Worm (Caenorhabditis elegans) whole organism, L1 larva: ENCODE results near the gene stc-1.

Experiments
- Y116A8C.19 ChIP-seq: sonication (generic microtip); optimal IDR thresholded peaks from 2 replicates; lab custom pipeline; 2016; ENCODE audit warnings: missing compliant biosample characterization, missing genetic modification characterization, borderline replicate concordance
- aha-1 ChIP-seq: fragments of 150-350 bp; optimal IDR thresholded peaks from 2 replicates; lab custom pipeline; 2014; ENCODE audit warnings: missing biosample characterization, missing genetic modification characterization
- alr-1 ChIP-seq: fragments of 200-800 bp; sonication (Bioruptor generic); optimal IDR thresholded peaks from 2 replicates; lab custom pipeline; 2018; ENCODE audit warnings: borderline replicate concordance, mild to moderate bottlenecking, missing genetic modification characterization, missing compliant biosample characterization
- aly-2 ChIP-seq: fragments of 150-350 bp; optimal IDR thresholded peaks from 2 replicates; lab custom pipeline; 2014; ENCODE audit warnings: missing biosample characterization, missing genetic modification characterization
- ama-1 ChIP-seq: fragments of 150-350 bp; optimal IDR thresholded peaks from 2 replicates; lab custom pipeline; 2014
- blmp-1 ChIP-seq: fragments of 150-350 bp; optimal IDR thresholded peaks from 2 replicates; lab custom pipeline; 2014; ENCODE audit warnings: missing biosample characterization, missing genetic modification characterization
- ceh-63 ChIP-seq: fragments of 200-800 bp; sonication (Bioruptor generic); optimal IDR thresholded peaks from 2 replicates; lab custom pipeline; 2018; ENCODE audit warnings: mild to moderate bottlenecking, missing genetic modification characterization, missing compliant biosample characterization
- ceh-8 ChIP-seq: fragments of 200-800 bp; sonication (Bioruptor generic); optimal IDR thresholded peaks from 2 replicates; lab custom pipeline; 2018; ENCODE audit warnings: mild to moderate bottlenecking, missing genetic modification characterization, moderate library complexity, missing compliant biosample characterization
- ceh-82 ChIP-seq, 3 experiments: fragments of 150-350 bp in 1 of 3; sonication (generic microtip) in 2 of 3; optimal IDR thresholded peaks; 2 replicates each; lab custom pipeline; 2014 to 2017; ENCODE audit warnings: missing biosample characterization in 3 of 3, missing genetic modification characterization in 3 of 3
- ceh-88 ChIP-seq: fragments of 200-800 bp; sonication (Bioruptor generic); IDR thresholded peaks from 2 replicates; pipeline ENCODE4 v1.3.6; 2022; ENCODE audit warnings: missing genetic modification characterization, missing compliant biosample characterization
- ceh-90 ChIP-seq: sonication (generic microtip); optimal IDR thresholded peaks from 2 replicates; lab custom pipeline; 2016; ENCODE audit warnings: missing genetic modification characterization, missing compliant biosample characterization
- dpl-1 ChIP-seq, 3 experiments: fragments of 150-350 bp in 2 of 3; sonication (generic microtip) in 1 of 3; optimal IDR thresholded peaks; 2 replicates each; lab custom pipeline; 2014 to 2017; ENCODE audit warnings: missing biosample characterization in 3 of 3, missing genetic modification characterization in 3 of 3, missing genetic modification reagents in 3 of 3
- efl-1 ChIP-seq, 4 experiments: fragments of 150-350 bp; optimal IDR thresholded peaks in 3 of 4; peaks in 1 of 4; 1 replicate in 1 of 4; 2 replicates in 3 of 4; lab custom pipeline; 2014; ENCODE audit warnings: missing biosample characterization in 2 of 4, missing genetic modification characterization in 2 of 4, missing genetic modification reagents in 2 of 4
- egl-13 ChIP-seq: sonication (generic microtip); optimal IDR thresholded peaks from 2 replicates; lab custom pipeline; 2016; ENCODE audit warnings: missing genotype, missing genetic modification reagents, missing genetic modification characterization, missing compliant biosample characterization
- egl-27 ChIP-seq, 2 experiments: fragments of 150-350 bp in 1 of 2; sonication (generic microtip); optimal IDR thresholded peaks; 3 replicates each; lab custom pipeline; 2017 to 2018; ENCODE audit warnings: missing biosample characterization in 2 of 2, missing genetic modification characterization in 2 of 2, missing genetic modification reagents in 2 of 2
- fkh-10 ChIP-seq: sonication (generic microtip); optimal IDR thresholded peaks from 2 replicates; lab custom pipeline; 2017; ENCODE audit warnings: missing biosample characterization, missing genetic modification reagents, missing genetic modification characterization
- fkh-8 ChIP-seq: sonication (generic microtip); optimal IDR thresholded peaks from 2 replicates; lab custom pipeline; 2016; ENCODE audit warnings: mild to moderate bottlenecking, missing genetic modification characterization, missing compliant biosample characterization
- fos-1 ChIP-seq: fragments of 150-350 bp; optimal IDR thresholded peaks from 2 replicates; lab custom pipeline; 2014; ENCODE audit warnings: missing biosample characterization, missing genetic modification characterization
- hlh-4 ChIP-seq: sonication (generic microtip); optimal IDR thresholded peaks from 2 replicates; lab custom pipeline; 2016; ENCODE audit warnings: mild to moderate bottlenecking, missing genetic modification characterization, missing compliant biosample characterization
- isw-1 ChIP-seq: fragments of 200-800 bp; sonication (Bioruptor generic); IDR thresholded peaks from 2 replicates; pipeline ENCODE4 v1.3.6; 2022; ENCODE audit warnings: missing genetic modification characterization, missing compliant biosample characterization
- lin-13 ChIP-seq: fragments of 150-350 bp; optimal IDR thresholded peaks from 2 replicates; lab custom pipeline; 2014; ENCODE audit warnings: missing biosample characterization, missing genetic modification reagents, missing genetic modification characterization
- lin-14 ChIP-seq: fragments of 200-800 bp; sonication (Bioruptor generic); optimal IDR thresholded peaks from 2 replicates; lab custom pipeline; 2018; ENCODE audit warnings: mild to moderate bottlenecking, missing genetic modification characterization, moderate library complexity, missing compliant biosample characterization
- lin-15B ChIP-seq: fragments of 150-350 bp; sonication (generic microtip); optimal IDR thresholded peaks from 3 replicates; lab custom pipeline; 2014; ENCODE audit warnings: missing biosample characterization, missing genetic modification characterization
- lsy-2 ChIP-seq, 2 experiments: fragments of 150-350 bp; optimal IDR thresholded peaks; 2 replicates each; lab custom pipeline; 2014; ENCODE audit warnings: missing biosample characterization in 2 of 2, missing genetic modification characterization in 2 of 2
- mab-9 ChIP-seq: fragments of 200-800 bp; sonication (Bioruptor generic); IDR thresholded peaks from 2 replicates; pipeline ENCODE4 v1.3.6; 2022; ENCODE audit warnings: missing genetic modification reagents, missing genetic modification characterization, missing compliant biosample characterization
- mef-2 ChIP-seq: fragments of 150-350 bp; optimal IDR thresholded peaks from 2 replicates; lab custom pipeline; 2014; ENCODE audit warnings: missing biosample characterization, missing genetic modification characterization
- nhr-11 ChIP-seq: fragments of 150-350 bp; optimal IDR thresholded peaks from 2 replicates; lab custom pipeline; 2014; ENCODE audit warnings: missing biosample characterization, missing genetic modification characterization
- nhr-28 ChIP-seq: fragments of 150-350 bp; optimal IDR thresholded peaks from 2 replicates; lab custom pipeline; 2014; ENCODE audit warnings: missing biosample characterization, missing genetic modification characterization
- nhr-85 ChIP-seq: sonication (generic microtip); peaks from one replicate; lab custom pipeline; 2016; ENCODE audit warnings: missing genetic modification characterization, inconsistent platforms, missing compliant biosample characterization
- nhr-90 ChIP-seq: sonication (generic microtip); optimal IDR thresholded peaks from 2 replicates; lab custom pipeline; 2016; ENCODE audit warnings: mild to moderate bottlenecking, missing genetic modification characterization, missing compliant biosample characterization; ENCODE audit not compliant: poor library complexity
- pax-3 ChIP-seq: fragments of 200-800 bp; sonication (Bioruptor generic); optimal IDR thresholded peaks from 2 replicates; lab custom pipeline; 2018; ENCODE audit warnings: mild to moderate bottlenecking, missing genetic modification characterization, moderate library complexity, missing compliant biosample characterization
- pqm-1 ChIP-seq: sonication (generic microtip); optimal IDR thresholded peaks from 3 replicates; lab custom pipeline; 2017; ENCODE audit warnings: missing biosample characterization, missing genetic modification characterization
- rnt-1 ChIP-seq: sonication (generic microtip); optimal IDR thresholded peaks from 2 replicates; lab custom pipeline; 2016; ENCODE audit warnings: mild to moderate bottlenecking, missing genetic modification characterization, moderate library complexity, missing compliant biosample characterization
- skn-1 ChIP-seq: fragments of 150-350 bp; optimal IDR thresholded peaks from 2 replicates; lab custom pipeline; 2014; ENCODE audit warnings: missing biosample characterization, missing genetic modification characterization
- snpc-4 ChIP-seq: fragments of 150-350 bp; optimal IDR thresholded peaks from 2 replicates; lab custom pipeline; 2014; ENCODE audit warnings: missing biosample characterization, missing genetic modification characterization
- snu-23 ChIP-seq: sonication (generic microtip); optimal IDR thresholded peaks from 2 replicates; lab custom pipeline; 2016; ENCODE audit warnings: missing genetic modification characterization, missing compliant biosample characterization
- sox-4 ChIP-seq: sonication (generic microtip); optimal IDR thresholded peaks from 2 replicates; lab custom pipeline; 2016; ENCODE audit warnings: missing genetic modification characterization, missing compliant biosample characterization
- sup-37 ChIP-seq: fragments of 200-800 bp; sonication (Bioruptor generic); optimal IDR thresholded peaks from 2 replicates; lab custom pipeline; 2018; ENCODE audit warnings: mild to moderate bottlenecking, missing genetic modification characterization, missing compliant biosample characterization
- swsn-7 ChIP-seq: sonication (generic microtip); optimal IDR thresholded peaks from 2 replicates; lab custom pipeline; 2016; ENCODE audit warnings: missing genetic modification characterization, missing compliant biosample characterization
- tbx-2 ChIP-seq: sonication (generic microtip); optimal IDR thresholded peaks from 2 replicates; lab custom pipeline; 2016; ENCODE audit warnings: missing genetic modification characterization, missing compliant biosample characterization
- unc-130 ChIP-seq: fragments of 150-350 bp; optimal IDR thresholded peaks from 2 replicates; lab custom pipeline; 2017; ENCODE audit warnings: missing biosample characterization, missing genetic modification characterization, inconsistent platforms
- vab-15 ChIP-seq: sonication (generic microtip); optimal IDR thresholded peaks from 2 replicates; lab custom pipeline; 2017; ENCODE audit warnings: missing genotype, mild to moderate bottlenecking, missing genetic modification characterization, missing compliant biosample characterization
- zip-4 ChIP-seq: fragments of 200-800 bp; sonication (Bioruptor generic); optimal IDR thresholded peaks from 2 replicates; lab custom pipeline; 2018; ENCODE audit warnings: mild to moderate bottlenecking, missing genetic modification characterization, moderate library complexity, missing compliant biosample characterization
- ztf-11 ChIP-seq, 2 experiments: sonication (generic microtip); optimal IDR thresholded peaks; 2 replicates each; lab custom pipeline; 2016 to 2017; ENCODE audit warnings: missing genetic modification characterization in 2 of 2, missing biosample characterization in 1 of 2, missing compliant biosample characterization in 1 of 2
- ztf-4 ChIP-seq: fragments of 150-350 bp; optimal IDR thresholded peaks from 2 replicates; lab custom pipeline; 2014; ENCODE audit warnings: missing biosample characterization, missing genetic modification characterization

stc-1 gene

DNA sequence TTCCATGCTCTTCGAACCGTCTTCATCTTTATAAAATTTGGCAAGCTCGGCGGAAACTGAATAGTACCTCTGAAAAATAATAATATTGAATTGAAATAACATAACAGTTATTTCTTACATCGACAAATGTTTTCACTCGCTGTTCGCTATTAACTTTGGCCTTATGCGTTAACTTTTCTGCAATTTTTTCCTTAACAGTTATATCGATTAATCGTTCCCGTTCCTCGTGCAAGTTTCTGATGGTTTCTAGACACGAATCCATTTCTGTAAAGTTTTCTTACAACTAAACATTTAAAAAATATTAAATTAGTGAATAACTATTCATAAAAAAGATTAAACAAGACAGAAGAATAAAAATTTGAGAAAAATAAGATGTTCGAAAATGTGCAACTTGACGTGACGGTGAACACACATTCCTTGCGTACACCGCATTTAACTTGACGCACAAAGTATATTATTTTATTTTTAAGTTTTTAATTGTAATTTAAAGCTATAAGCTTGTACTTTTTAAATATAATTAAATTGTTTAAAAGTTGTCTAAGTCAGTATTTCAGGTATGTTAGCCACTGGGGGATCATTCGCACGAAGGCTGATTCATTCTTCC lies 40.7 kb downstream of the stc-1 start, which contains the start of the genes prp-9 and mrps-18B (continued):
- TF ChIP-seq lin-14 (GFP tag; lab: Kevin White, UChicago) = peak; percentile 47
- TF ChIP-seq ceh-8 = no peak
- no peak for TF ChIP-seq hlh-4 (tag; lab: Kevin White, UChicago)
- TF ChIP-seq nhr-85 (tag; lab: Kevin White, UChicago) = no peak
- no peak for TF ChIP-seq ztf-11 (tag; optimal IDR thresholded peaks at IDR 0.05; lab: Kevin White, UChicago)
- TF ChIP-seq nhr-11 (tag; lab: Kevin White, UChicago) = no peak
- TF ChIP-seq mef-2 (tag; lab: Kevin White, UChicago) = no peak

DNA sequence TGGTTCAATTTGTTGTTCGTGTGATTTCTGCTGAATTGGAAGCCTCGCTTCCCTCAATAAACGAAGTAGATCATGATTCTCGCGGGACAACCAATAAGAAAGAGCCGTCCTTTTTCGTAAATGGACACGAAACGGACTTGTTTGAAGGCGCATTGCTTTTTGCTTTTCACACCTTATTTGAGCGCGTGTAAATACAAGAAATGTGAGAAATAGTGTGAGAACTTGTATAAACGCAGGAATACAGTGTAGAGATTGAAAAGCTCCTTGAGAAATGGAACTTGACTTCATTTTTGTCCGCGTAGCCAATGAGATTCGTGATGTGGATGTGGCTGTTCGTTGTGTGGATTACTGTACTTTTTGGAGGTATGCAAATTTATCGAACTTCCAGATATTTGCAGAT lies 45.3 kb downstream of the stc-1 start, which contains the start of gene cht-2:
cht-2 (plus strand) TSS at position 301 of the 400 bp plus-strand sequence.
- TF ChIP-seq ztf-11 (tag; optimal IDR thresholded peaks at IDR 0.05; lab: Kevin White, UChicago) (no peak), ceh-63 (GFP tag; lab: Kevin White, UChicago) (no peak), pax-3 (no peak), sox-4 (no peak), aly-2 (tag; lab: Kevin White, UChicago) (no peak), efl-1 (optimal IDR thresholded peaks at IDR 0.05; lab: Kevin White, UChicago) (no peak), efl-1 (GFP tag; optimal IDR thresholded peaks at IDR 0.05 in 1 of 2; lab: Kevin White, UChicago) (no peak), ceh-90 (tag; lab: Kevin White, UChicago) (no peak), lin-15B (no peak), blmp-1 (tag; lab: Kevin White, UChicago) (no peak), snpc-4 (tag; lab: Kevin White, UChicago) (no peak), ceh-88 (GFP tag; lab: Robert Waterston, UW) (no peak)

DNA sequence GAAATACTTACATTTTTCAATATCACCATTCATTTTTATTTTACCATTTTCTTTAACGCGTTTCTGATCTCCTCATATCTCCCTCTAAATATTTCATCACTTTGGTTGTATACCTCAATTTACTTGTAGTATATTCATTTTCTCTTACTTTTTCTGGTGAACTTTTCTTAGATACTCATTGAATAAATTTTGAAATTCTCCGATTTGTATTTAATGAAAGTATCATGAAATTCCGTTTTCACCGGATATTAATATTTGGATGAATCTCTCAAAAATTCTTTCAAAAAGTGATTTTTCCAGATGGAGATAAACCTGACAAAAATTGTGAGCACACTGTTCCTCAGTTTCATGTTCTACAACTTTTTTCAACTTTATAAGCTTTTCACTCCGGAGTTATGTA lies 47.7 kb downstream of the stc-1 start, which contains the start of gene T13H5.8:
T13H5.8 (plus strand) TSS at position 301 of the 400 bp plus-strand sequence.
- TF ChIP-seq ceh-82 (tag; optimal IDR thresholded peaks at IDR 0.05; lab: Kevin White, UChicago) = no peak
- no peak for TF ChIP-seq mab-9 (GFP tag; lab: Robert Waterston, UW)
- no peak for TF ChIP-seq rnt-1
- no peak for TF ChIP-seq pqm-1 (tag; lab: Kevin White, UChicago)
- no peak for TF ChIP-seq zip-4 (GFP tag; lab: Kevin White, UChicago)
- TF ChIP-seq unc-130 (tag; lab: Kevin White, UChicago) = no peak
- no peak for TF ChIP-seq isw-1
- no peak for TF ChIP-seq snu-23 (GFP tag; lab: Kevin White, UChicago)
- TF ChIP-seq mef-2 (tag; lab: Kevin White, UChicago) = no peak
- TF ChIP-seq egl-27 (tag; optimal IDR thresholded peaks at IDR 0.05; lab: Kevin White, UChicago) = no peak
- no peak for TF ChIP-seq tbx-2

DNA sequence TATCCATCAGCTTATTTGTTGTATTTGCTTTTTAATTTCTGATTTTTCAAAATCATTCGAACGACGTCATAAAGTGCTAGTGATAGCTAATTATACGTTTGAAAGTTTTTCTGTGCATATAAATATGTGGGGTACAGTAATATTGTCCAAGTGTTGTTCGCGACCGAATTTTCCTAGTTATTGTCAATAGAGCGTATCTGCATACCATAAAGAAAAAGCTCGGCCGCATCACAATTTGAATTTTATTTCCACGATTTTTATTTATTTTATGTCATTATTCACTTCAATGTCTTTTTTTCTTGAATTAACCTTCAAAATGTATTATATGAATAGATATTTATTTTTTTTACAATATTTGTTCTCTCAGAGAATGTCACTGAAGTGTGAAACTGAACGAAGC lies 49.2 kb downstream of the stc-1 start, which contains the start of gene rnh-2:
rnh-2 (plus strand) TSS at position 368 of the 400 bp plus-strand sequence.
- TF ChIP-seq ama-1 (lab: Kevin White, UChicago) = no peak
- TF ChIP-seq nhr-90 = peak; percentile 55
- peak; percentile 76 for TF ChIP-seq lin-15B
- TF ChIP-seq aha-1 = no peak
- peak; percentile 56 for TF ChIP-seq lin-13
- no peak for TF ChIP-seq Y116A8C.19 (tag; lab: Kevin White, UChicago)
- peak; percentile 51 for TF ChIP-seq swsn-7
- peak; percentile 44 for TF ChIP-seq egl-13 (tag; lab: Kevin White, UChicago)
- TF ChIP-seq ztf-4 = peak; percentile 34
- peak; percentile 67 to 75 for TF ChIP-seq efl-1 (optimal IDR thresholded peaks at IDR 0.05; lab: Kevin White, UChicago)
- peak; percentile 73 to 96 for TF ChIP-seq efl-1 (GFP tag; optimal IDR thresholded peaks at IDR 0.05 in 1 of 2; lab: Kevin White, UChicago)
- TF ChIP-seq pax-3 = peak; percentile 42
- peak; percentile 30 for TF ChIP-seq sox-4
- TF ChIP-seq sup-37 (GFP tag; lab: Kevin White, UChicago) = no peak
- TF ChIP-seq alr-1 (tag; lab: Kevin White, UChicago) = no peak
- TF ChIP-seq fkh-10 (GFP tag; lab: Kevin White, UChicago) = no peak
- TF ChIP-seq ceh-82 (tag; optimal IDR thresholded peaks at IDR 0.05; lab: Kevin White, UChicago) = peak; percentile 0 to 76 (median 30)
- peak; percentile 59 for TF ChIP-seq fos-1 (tag; lab: Kevin White, UChicago)
- peak; percentile 70 for TF ChIP-seq snu-23 (GFP tag; lab: Kevin White, UChicago)
- TF ChIP-seq lsy-2 (tag; optimal IDR thresholded peaks at IDR 0.05; lab: Kevin White, UChicago) = peak; percentile 72 to 94
- peak; percentile 55 to 79 (median 68) for TF ChIP-seq dpl-1 (GFP tag; optimal IDR thresholded peaks at IDR 0.05; lab: Kevin White, UChicago)
- TF ChIP-seq fkh-8 = peak; percentile 62
- TF ChIP-seq nhr-28 = no peak
- peak; percentile 78 for TF ChIP-seq nhr-85 (tag; lab: Kevin White, UChicago)
- TF ChIP-seq mab-9 (GFP tag; lab: Robert Waterston, UW) = no peak
- no peak for TF ChIP-seq vab-15 (tag; lab: Kevin White, UChicago)
- peak; percentile 25 for TF ChIP-seq skn-1 (tag; lab: Kevin White, UChicago)
- no peak for TF ChIP-seq ceh-88 (GFP tag; lab: Robert Waterston, UW)
